Fruit fly (Drosophila melanogaster) whole organism: ENCODE measurements around the gene gfzf.
A peak's percentile ranks its signal among the peaks of the same experiment; 100 is the strongest.

Experiments
- CG8478 ChIP-seq: fragments of >200 bp; optimal IDR thresholded peaks from 2 replicates; lab custom pipeline; 2018; ENCODE audit warnings: inconsistent platforms
- Dll ChIP-seq: fragments of >200 bp; optimal IDR thresholded peaks from 2 replicates; lab custom pipeline; 2017
- EcR ChIP-seq, 2 experiments: fragments of >200 bp; optimal IDR thresholded peaks; 2 replicates each; lab custom pipeline; 2017; ENCODE audit warnings: missing biosample characterization in 2 of 2, missing genetic modification characterization in 2 of 2, missing genetic modification reagents in 2 of 2
- pan ChIP-seq: fragments of >200 bp; optimal IDR thresholded peaks from 2 replicates; lab custom pipeline; 2017
- psq ChIP-seq: fragments of >200 bp; optimal IDR thresholded peaks from 2 replicates; lab custom pipeline; 2017
- usp ChIP-seq: fragments of >200 bp; optimal IDR thresholded peaks from 2 replicates; lab custom pipeline; 2017; ENCODE audit warnings: missing biosample characterization, missing genetic modification characterization, mixed read lengths

The gfzf gene

DNA sequence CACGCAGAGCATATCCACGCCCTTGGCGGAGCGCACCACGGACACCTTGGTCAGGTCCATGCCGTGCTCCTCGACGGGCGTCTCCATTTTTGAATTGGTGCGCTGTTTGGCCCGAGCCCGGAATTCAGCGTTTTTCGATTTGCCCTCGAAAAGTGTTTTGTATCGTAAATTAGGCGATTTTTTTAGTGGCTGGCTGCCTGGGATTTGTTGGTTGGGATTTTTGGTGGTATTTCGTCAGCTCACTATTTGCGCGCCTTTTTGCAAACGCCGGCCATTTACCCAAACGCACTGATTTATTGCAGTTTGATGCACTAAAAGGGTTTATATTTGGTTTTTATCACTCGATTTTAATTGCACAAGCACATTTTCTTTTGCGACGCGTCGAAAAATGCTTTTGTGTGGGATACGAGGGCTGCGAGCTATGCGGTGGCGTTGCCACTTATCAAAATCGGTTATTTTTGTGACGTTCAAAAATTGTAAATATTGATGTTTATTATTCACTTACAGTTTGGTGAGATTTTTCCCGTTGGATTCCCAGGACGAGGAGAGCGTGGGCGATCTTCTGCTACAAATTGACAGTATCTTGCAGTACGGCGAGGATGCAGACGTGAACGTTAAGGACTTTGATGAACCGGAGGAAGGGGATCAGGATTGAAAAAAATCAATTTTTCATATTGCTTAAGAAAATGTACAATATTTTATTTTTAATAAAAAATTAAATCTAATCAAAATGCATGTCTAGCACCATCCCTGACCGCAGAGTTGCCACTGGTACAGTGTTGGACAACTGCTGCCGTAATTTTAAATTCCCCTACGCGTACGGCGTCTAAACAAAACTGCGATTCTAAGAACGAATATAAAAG is at the start of gene gfzf, which contains the start of gene Sas-4:
Gene gfzf (minus strand): TSS at position 425 of the 863 bp plus-strand sequence.
Gene Sas-4 (plus strand): TSS at position 824 of the 863 bp plus-strand sequence.
- TF ChIP-seq EcR (GFP tag; optimal IDR thresholded peaks at IDR 0.05; lab: Kevin White, UChicago) (no peak), Dll (lab: Kevin White, UChicago) (no peak), psq (lab: Kevin White, UChicago) (no peak), usp (GFP tag; lab: Kevin White, UChicago) (no peak), CG8478 (lab: Kevin White, UChicago) (no peak), pan (lab: Kevin White, UChicago) (no peak)

DNA sequence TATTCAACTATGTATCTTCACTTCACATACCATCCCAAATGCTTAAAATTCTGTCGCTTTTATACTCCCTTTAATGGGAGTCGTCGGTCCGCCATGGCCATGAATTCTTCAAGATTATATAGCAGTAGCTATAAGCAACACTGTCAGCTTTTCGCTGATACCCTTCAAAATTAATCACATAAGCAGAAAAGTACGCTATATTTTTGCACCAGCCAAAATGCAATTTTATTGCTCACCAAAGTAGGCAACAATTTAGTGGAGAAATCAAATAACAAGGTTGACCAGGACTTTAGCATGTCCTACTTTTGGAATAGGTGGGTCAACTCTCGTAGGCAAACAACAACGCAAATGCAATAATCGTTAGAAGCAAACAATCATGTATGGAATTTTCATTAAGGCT is 49.1 kb upstream of the gfzf start:
- no peak for TF ChIP-seq psq (lab: Kevin White, UChicago)
- TF ChIP-seq Dll (lab: Kevin White, UChicago), result no peak
- no peak for TF ChIP-seq EcR (GFP tag; optimal IDR thresholded peaks at IDR 0.05; lab: Kevin White, UChicago)
- no peak for TF ChIP-seq pan (lab: Kevin White, UChicago)
- TF ChIP-seq CG8478 (lab: Kevin White, UChicago), result no peak
- TF ChIP-seq usp (GFP tag; lab: Kevin White, UChicago), result no peak

- no peak for TF ChIP-seq usp (GFP tag; lab: Kevin White, UChicago)
- no peak for TF ChIP-seq Dll (lab: Kevin White, UChicago)
- TF ChIP-seq psq (lab: Kevin White, UChicago), result no peak
- no peak for TF ChIP-seq CG8478 (lab: Kevin White, UChicago)
- no peak for TF ChIP-seq pan (lab: Kevin White, UChicago)
- TF ChIP-seq EcR (GFP tag; optimal IDR thresholded peaks at IDR 0.05; lab: Kevin White, UChicago), result no peak
These were observed 37.9 kb upstream of the gfzf start for dm6 chr3R:7188697-7189096.

dm6 chr3R:7187989-7188388 is 37.2 kb upstream of the gfzf start:
- TF ChIP-seq psq (lab: Kevin White, UChicago) (no peak), CG8478 (lab: Kevin White, UChicago) (no peak), EcR (GFP tag; optimal IDR thresholded peaks at IDR 0.05; lab: Kevin White, UChicago) (no peak), Dll (lab: Kevin White, UChicago) (no peak), pan (lab: Kevin White, UChicago) (no peak), usp (GFP tag; lab: Kevin White, UChicago) (no peak)

dm6 chr3R:7187093-7187912 is 36.5 kb upstream of the gfzf start:
- TF ChIP-seq usp (GFP tag; lab: Kevin White, UChicago) (no peak), EcR (GFP tag; optimal IDR thresholded peaks at IDR 0.05; lab: Kevin White, UChicago) (no peak), psq (lab: Kevin White, UChicago) (no peak), pan (lab: Kevin White, UChicago) (no peak), Dll (lab: Kevin White, UChicago) (no peak), CG8478 (lab: Kevin White, UChicago) (no peak)

DNA sequence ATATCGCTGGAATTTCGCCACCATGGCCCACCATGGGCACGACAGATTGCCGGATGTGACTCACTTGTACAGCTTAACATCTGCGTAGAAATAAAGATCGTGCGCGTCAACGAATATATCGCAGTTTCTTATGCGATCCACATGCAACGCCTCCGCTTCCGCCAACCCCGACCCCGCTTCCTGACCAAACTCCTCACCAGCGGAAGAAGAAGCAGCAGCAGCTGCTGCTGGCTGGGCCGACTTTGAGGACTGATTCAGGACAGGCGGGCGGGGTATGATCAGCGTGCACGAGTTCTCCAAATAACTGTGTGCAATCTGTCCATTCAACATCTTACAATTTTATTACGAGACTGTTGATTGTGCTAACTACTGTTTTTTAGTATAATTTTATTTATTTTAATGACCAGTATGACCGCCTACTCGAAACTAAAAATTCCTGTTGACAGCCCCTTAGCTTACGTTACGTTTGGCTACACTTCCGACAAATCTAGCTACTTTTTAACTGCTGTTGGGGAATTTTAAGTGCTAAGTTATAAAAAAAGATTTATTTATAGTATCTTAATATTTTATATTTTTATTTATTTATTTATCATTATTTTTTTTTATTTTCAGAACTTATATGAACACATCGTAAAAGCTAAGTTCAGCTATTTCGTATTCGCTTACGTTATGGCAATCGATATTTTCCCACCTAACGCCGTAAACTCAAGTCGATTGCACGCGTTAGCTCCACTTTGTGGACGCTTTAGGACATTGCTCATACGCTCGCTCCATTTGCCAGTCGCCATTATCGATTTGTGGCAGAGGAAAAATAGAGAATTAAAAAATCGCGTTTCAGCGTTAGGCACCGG is 35.7 kb upstream of the gfzf start, which contains the start of the genes CG10055 and lap:
Gene CG10055 (minus strand): TSS at position 432 of the 851 bp plus-strand sequence.
Gene lap (plus strand): TSS at position 753 of the 851 bp plus-strand sequence.
- no peak for TF ChIP-seq psq (lab: Kevin White, UChicago)
- TF ChIP-seq EcR (GFP tag; optimal IDR thresholded peaks at IDR 0.05; lab: Kevin White, UChicago), result no peak
- no peak for TF ChIP-seq pan (lab: Kevin White, UChicago)
- TF ChIP-seq Dll (lab: Kevin White, UChicago), result no peak
- TF ChIP-seq usp (GFP tag; lab: Kevin White, UChicago), result no peak

dm6 chr3R:7174755-7175154 is 24.0 kb upstream of the gfzf start:
- TF ChIP-seq CG8478 (lab: Kevin White, UChicago) (no peak), psq (lab: Kevin White, UChicago) (no peak), EcR (GFP tag; optimal IDR thresholded peaks at IDR 0.05; lab: Kevin White, UChicago) (no peak), Dll (lab: Kevin White, UChicago) (no peak), pan (lab: Kevin White, UChicago) (no peak), usp (GFP tag; lab: Kevin White, UChicago) (no peak)

dm6 chr3R:7172978-7173377 is 22.2 kb upstream of the gfzf start:
- TF ChIP-seq usp (GFP tag; lab: Kevin White, UChicago), result no peak
- no peak for TF ChIP-seq psq (lab: Kevin White, UChicago)
- TF ChIP-seq pan (lab: Kevin White, UChicago), result no peak
- TF ChIP-seq CG8478 (lab: Kevin White, UChicago), result no peak
- TF ChIP-seq Dll (lab: Kevin White, UChicago), result no peak
- no peak for TF ChIP-seq EcR (GFP tag; optimal IDR thresholded peaks at IDR 0.05; lab: Kevin White, UChicago)

DNA sequence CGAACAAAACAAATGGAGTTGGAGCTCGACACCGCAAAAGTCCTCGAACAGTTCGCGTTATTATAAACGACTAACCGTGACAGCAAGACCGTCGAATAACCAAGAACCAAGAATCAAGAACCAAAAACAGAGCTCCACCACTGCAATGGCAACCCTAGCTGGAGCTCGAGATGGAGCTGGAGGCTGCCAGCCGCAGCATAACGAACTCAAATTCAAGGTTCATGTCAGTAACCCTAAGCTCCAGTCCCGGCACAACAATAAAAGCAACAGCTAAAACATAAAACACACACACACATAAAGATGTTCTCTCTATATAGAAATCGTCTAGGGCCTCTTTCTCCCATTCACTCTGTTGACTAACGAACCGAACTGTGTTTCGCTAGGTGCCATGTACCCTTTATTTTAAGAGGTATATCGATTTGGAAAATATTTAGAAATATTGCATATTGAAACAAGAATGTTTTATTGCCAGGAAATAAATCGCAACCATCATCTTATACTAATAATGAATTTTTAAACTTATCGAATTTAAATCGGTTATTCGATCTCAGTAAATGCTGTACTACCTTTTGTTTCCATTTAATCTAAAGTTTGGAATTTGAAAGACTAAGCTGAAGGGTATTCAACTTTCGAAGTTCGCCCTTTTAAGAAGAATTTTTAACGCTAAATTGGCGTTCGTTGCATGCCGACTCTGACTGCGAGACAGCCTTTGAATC is 20.8 kb upstream of the gfzf start:
- TF ChIP-seq EcR (GFP tag; optimal IDR thresholded peaks at IDR 0.05; lab: Kevin White, UChicago) (peak in 1 of 2 experiments; percentile 67), usp (GFP tag; lab: Kevin White, UChicago) (no peak), Dll (lab: Kevin White, UChicago) (no peak)
